Fruit fly (Drosophila melanogaster): ENCODE results near the gene CG13318.

Gene CG13318

dm6 chr3R:8810397-8811184, 38.1 kb upstream of the CG13318 start (continued):
- TF ChIP-seq CG4404 (GFP tag; IDR thresholded peaks at IDR 0.05) (no peak), fu2 (GFP tag; optimal IDR thresholded peaks at IDR 0.05) (peak; percentile 14), peb (GFP tag; IDR thresholded peaks at IDR 0.05) (peak; percentile 43; the same call in 1 of the 2 replicates), CG14965 (GFP tag; optimal IDR thresholded peaks at IDR 0.05; ENCODE audit: borderline replicate concordance) (peak; percentile 67), hbn (GFP tag; IDR thresholded peaks at IDR 0.05; ENCODE audit: partially characterized antibody) (no peak), dm (GFP tag; optimal IDR thresholded peaks at IDR 0.05) (peak; percentile 59), wek (GFP tag; optimal IDR thresholded peaks at IDR 0.05) (peak; percentile 97), CG15073 (GFP tag; optimal IDR thresholded peaks at IDR 0.05) (peak; percentile 5), bowl (GFP tag; IDR thresholded peaks at IDR 0.05) (peak; percentile 67), Trl (optimal IDR thresholded peaks at IDR 0.05) (no peak), Trl (GFP tag; optimal IDR thresholded peaks at IDR 0.05) (peak; percentile 41), jumu (GFP tag; optimal IDR thresholded peaks at IDR 0.05) (peak; percentile 38), CG34376 (GFP tag; optimal IDR thresholded peaks at IDR 0.05) (peak; percentile 99), nerfin-1 (tag; optimal IDR thresholded peaks at IDR 0.05) (peak; percentile 85), Xbp1 (GFP tag; optimal IDR thresholded peaks at IDR 0.05) (peak; percentile 23), CG10565 (GFP tag; optimal IDR thresholded peaks at IDR 0.05) (no peak), CG8359 (GFP tag; optimal IDR thresholded peaks at IDR 0.05; ENCODE audit: borderline replicate concordance) (peak; percentile 92), danr (GFP tag; IDR thresholded peaks at IDR 0.05) (peak; percentile 48; the same call in 1 of the 2 replicates), Scr (GFP tag; IDR thresholded peaks at IDR 0.05; ENCODE audit: partially characterized antibody) (no peak), Dip2 (GFP tag; IDR thresholded peaks at IDR 0.05) (no peak), CG3163 (GFP tag; optimal IDR thresholded peaks at IDR 0.05) (peak; percentile 57), HLH3B (GFP tag; IDR thresholded peaks at IDR 0.05) (peak; percentile 74; the same call in 1 of the 2 replicates), dan (GFP tag; IDR thresholded peaks at IDR 0.05) (no peak), CG12071 (GFP tag; optimal IDR thresholded peaks at IDR 0.05) (peak; percentile 98), bab2 (GFP tag; optimal IDR thresholded peaks at IDR 0.05) (peak; percentile 23), Hsf (GFP tag; optimal IDR thresholded peaks at IDR 0.05) (peak; percentile 27), chinmo (GFP tag; IDR thresholded peaks at IDR 0.05; ENCODE audit: partially characterized antibody) (peak; percentile 95), Lim3 (GFP tag; IDR thresholded peaks at IDR 0.05) (no peak; the same call in 1 of the 2 replicates), CG11247 (GFP tag; IDR thresholded peaks at IDR 0.05) (peak; percentile 35; the same call in 1 of the 2 replicates), CG17802 (tag; optimal IDR thresholded peaks at IDR 0.05) (peak; percentile 25), CG7963 (GFP tag; IDR thresholded peaks at IDR 0.05; ENCODE audit: partially characterized antibody) (no peak), ase (GFP tag; IDR thresholded peaks at IDR 0.05) (peak; percentile 61; the same call in 2 of the 3 replicates), CG9876 (GFP tag; optimal IDR thresholded peaks at IDR 0.05) (peak; percentile 56), yki (optimal IDR thresholded peaks at IDR 0.05) (no peak), ham (GFP tag; IDR thresholded peaks at IDR 0.05) (no peak), ems (GFP tag; optimal IDR thresholded peaks at IDR 0.05) (peak; percentile 77), unpg (GFP tag; optimal IDR thresholded peaks at IDR 0.05) (peak; percentile 83), eyg (GFP tag; optimal IDR thresholded peaks at IDR 0.05) (peak; percentile 61), Dip3 (GFP tag; optimal IDR thresholded peaks at IDR 0.05) (peak; percentile 41), CG4282 (GFP tag; optimal IDR thresholded peaks at IDR 0.05) (peak; percentile 73), Bdp1 (GFP tag; optimal IDR thresholded peaks at IDR 0.05) (peak; percentile 82), pnt (GFP tag; optimal IDR thresholded peaks at IDR 0.05) (peak; percentile 63), Ptx1 (GFP tag; IDR thresholded peaks at IDR 0.05) (peak; percentile 77), kni (GFP tag; optimal IDR thresholded peaks at IDR 0.05) (peak; percentile 99), Lhr (GFP tag; optimal IDR thresholded peaks at IDR 0.05) (peak; percentile 81), CG11696 (GFP tag; IDR thresholded peaks at IDR 0.05) (peak; percentile 73), CG6791 (GFP tag; IDR thresholded peaks at IDR 0.05; ENCODE audit: partially characterized antibody) (no peak), her (GFP tag; optimal IDR thresholded peaks at IDR 0.05) (peak; percentile 78), E2f1 (GFP tag; IDR thresholded peaks at IDR 0.05) (peak; percentile 49; the same call in 1 of the 2 replicates), Spps (tag; optimal IDR thresholded peaks at IDR 0.05) (peak; percentile 33)

Data from whole organism, embryonic.